Worm (Caenorhabditis elegans) whole organism, L2 larva: Measurements from ENCODE around the gene W01B6.8.

Source experiments
- C34F6.9 ChIP-seq: fragments of 150-350 bp; optimal IDR thresholded peaks from 2 replicates; lab custom pipeline; 2014; ENCODE audit warnings: missing biosample characterization, missing genetic modification characterization
- F13H6.1 ChIP-seq: sonication (generic microtip); optimal IDR thresholded peaks from 2 replicates; lab custom pipeline; 2016; ENCODE audit warnings: missing genetic modification characterization, missing compliant biosample characterization
- R02D3.7 ChIP-seq: fragments of 150-350 bp; optimal IDR thresholded peaks from 2 replicates; lab custom pipeline; 2014; ENCODE audit warnings: missing biosample characterization, missing genetic modification characterization
- ZK546.5 ChIP-seq: sonication (generic microtip); optimal IDR thresholded peaks from 2 replicates; lab custom pipeline; 2017; ENCODE audit warnings: missing biosample characterization, missing genetic modification characterization
- aly-2 ChIP-seq: fragments of 150-350 bp; optimal IDR thresholded peaks from 2 replicates; lab custom pipeline; 2014; ENCODE audit warnings: missing biosample characterization, missing genetic modification characterization
- blmp-1 ChIP-seq: sonication (generic microtip); optimal IDR thresholded peaks from 2 replicates; lab custom pipeline; 2017; ENCODE audit warnings: missing genetic modification characterization, mild to moderate bottlenecking, missing compliant biosample characterization, antibody characterized with exemption, moderate library complexity; ENCODE audit not compliant: insufficient read depth
- ceh-16 ChIP-seq: fragments of 150-350 bp; optimal IDR thresholded peaks from 2 replicates; lab custom pipeline; 2014; ENCODE audit warnings: missing biosample characterization, missing genetic modification characterization
- crh-2 ChIP-seq: sonication (generic microtip); optimal IDR thresholded peaks from 2 replicates; lab custom pipeline; 2017; ENCODE audit warnings: missing biosample characterization, missing genetic modification characterization
- dmd-4 ChIP-seq: sonication (generic microtip); optimal IDR thresholded peaks from 2 replicates; lab custom pipeline; 2017; ENCODE audit warnings: missing biosample characterization, missing genetic modification characterization
- egl-27 ChIP-seq: sonication (generic microtip); optimal IDR thresholded peaks from 3 replicates; lab custom pipeline; 2017; ENCODE audit warnings: missing biosample characterization, missing genetic modification reagents, missing genetic modification characterization
- elt-3 ChIP-seq: sonication (generic microtip); optimal IDR thresholded peaks from 2 replicates; lab custom pipeline; 2017; ENCODE audit warnings: missing biosample characterization, missing genetic modification characterization
- gmeb-1 ChIP-seq: fragments of 150-350 bp; optimal IDR thresholded peaks from 2 replicates; lab custom pipeline; 2014; ENCODE audit warnings: missing biosample characterization, missing genetic modification characterization
- lin-11 ChIP-seq: fragments of 150-350 bp; sonication (generic microtip); optimal IDR thresholded peaks from 2 replicates; lab custom pipeline; 2014; ENCODE audit warnings: missing biosample characterization, missing genetic modification characterization, inconsistent platforms, mixed read lengths
- lin-13 ChIP-seq: fragments of 150-350 bp; optimal IDR thresholded peaks from 2 replicates; lab custom pipeline; 2014; ENCODE audit warnings: missing biosample characterization, missing genetic modification reagents, missing genetic modification characterization
- lsy-2 ChIP-seq, 2 experiments: fragments of 150-350 bp in 1 of 2; sonication (generic microtip) in 1 of 2; optimal IDR thresholded peaks; 2 replicates each; lab custom pipeline; 2014 to 2017; ENCODE audit warnings: missing biosample characterization in 2 of 2, missing genetic modification characterization in 2 of 2
- mab-5 ChIP-seq: fragments of 150-350 bp; optimal IDR thresholded peaks from 2 replicates; lab custom pipeline; 2014; ENCODE audit warnings: missing biosample characterization, missing genetic modification characterization
- mbf-1 ChIP-seq: sonication (generic microtip); optimal IDR thresholded peaks from 2 replicates; lab custom pipeline; 2017; ENCODE audit warnings: missing biosample characterization, missing genetic modification characterization
- mdl-1 ChIP-seq, 2 experiments: fragments of 150-350 bp in 1 of 2; sonication (generic microtip) in 1 of 2; optimal IDR thresholded peaks; 2 replicates each; lab custom pipeline; 2017; ENCODE audit warnings: missing biosample characterization in 2 of 2, missing genetic modification characterization in 2 of 2
- nhr-10 ChIP-seq: sonication (generic microtip); optimal IDR thresholded peaks from 2 replicates; lab custom pipeline; 2017; ENCODE audit warnings: missing biosample characterization, missing genetic modification characterization
- nhr-11 ChIP-seq: fragments of 150-350 bp; optimal IDR thresholded peaks from 2 replicates; lab custom pipeline; 2014; ENCODE audit warnings: missing biosample characterization, missing genetic modification characterization
- nhr-21 ChIP-seq: fragments of 150-350 bp; optimal IDR thresholded peaks from 2 replicates; lab custom pipeline; 2014; ENCODE audit warnings: missing biosample characterization, missing genetic modification characterization
- nhr-237 ChIP-seq: fragments of 150-350 bp; optimal IDR thresholded peaks from 2 replicates; lab custom pipeline; 2014; ENCODE audit warnings: missing biosample characterization, missing genetic modification characterization
- nhr-25 ChIP-seq: fragments of 150-350 bp; sonication (generic microtip); optimal IDR thresholded peaks from 3 replicates; lab custom pipeline; 2014; ENCODE audit warnings: missing biosample characterization, missing genetic modification characterization
- nhr-6 ChIP-seq: fragments of 150-350 bp; optimal IDR thresholded peaks from 2 replicates; lab custom pipeline; 2014; ENCODE audit warnings: missing biosample characterization, missing genetic modification characterization
- nhr-77 ChIP-seq: fragments of 150-350 bp; optimal IDR thresholded peaks from 2 replicates; lab custom pipeline; 2014; ENCODE audit warnings: missing biosample characterization, missing genetic modification characterization
- peb-1 ChIP-seq: fragments of 150-350 bp; optimal IDR thresholded peaks from 2 replicates; lab custom pipeline; 2014; ENCODE audit warnings: missing biosample characterization, missing genetic modification characterization
- snpc-4 ChIP-seq: fragments of 150-350 bp; optimal IDR thresholded peaks from 2 replicates; lab custom pipeline; 2014; ENCODE audit warnings: missing biosample characterization, missing genetic modification characterization
- unc-39 ChIP-seq: fragments of 150-350 bp; optimal IDR thresholded peaks from 2 replicates; lab custom pipeline; 2014; ENCODE audit warnings: missing biosample characterization, missing genetic modification characterization
- unc-55 ChIP-seq: fragments of 150-350 bp; sonication (generic microtip); optimal IDR thresholded peaks from 3 replicates; lab custom pipeline; 2014; ENCODE audit warnings: missing biosample characterization, missing genetic modification reagents, missing genetic modification characterization
- unc-62 ChIP-seq: fragments of 150-350 bp; optimal IDR thresholded peaks from 2 replicates; lab custom pipeline; 2014; ENCODE audit warnings: missing biosample characterization, missing genetic modification reagents, missing genetic modification characterization
- zag-1 ChIP-seq: fragments of 150-350 bp; optimal IDR thresholded peaks from 2 replicates; lab custom pipeline; 2014; ENCODE audit warnings: missing biosample characterization, missing genetic modification characterization
- ztf-1 ChIP-seq: fragments of 200-800 bp; sonication (Bioruptor generic); conservative IDR thresholded peaks from 2 replicates; pipeline ENCODE4 v1.3.6; 2022; ENCODE audit warnings: missing genetic modification characterization, missing compliant biosample characterization
- ztf-4 ChIP-seq: fragments of 150-350 bp; optimal IDR thresholded peaks from 2 replicates; lab custom pipeline; 2014; ENCODE audit warnings: missing biosample characterization, missing genetic modification characterization

The W01B6.8 gene

DNA sequence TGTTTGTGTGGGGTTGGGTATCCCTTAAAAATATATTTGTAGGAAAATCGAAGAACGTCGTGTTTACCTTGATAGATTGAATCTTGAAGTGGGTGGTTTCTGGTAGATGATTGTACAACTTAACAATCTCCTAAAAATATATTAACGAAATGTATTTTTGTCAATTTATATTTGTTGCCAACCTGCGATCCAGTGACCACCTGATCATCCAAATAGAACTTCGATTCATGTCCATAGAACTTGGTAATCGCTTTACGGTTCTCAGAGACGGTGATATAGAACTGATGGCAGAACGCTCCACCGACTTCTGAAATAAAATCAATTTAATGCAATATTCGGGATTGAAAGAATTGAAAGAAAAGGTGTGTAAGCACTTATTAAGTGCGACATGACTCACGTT is 44.3 kb upstream of the W01B6.8 start:
- TF ChIP-seq nhr-11 (tag; lab: Kevin White, UChicago) (no peak), mdl-1 (tag; optimal IDR thresholded peaks at IDR 0.05; lab: Kevin White, UChicago) (no peak), mab-5 (tag; lab: Kevin White, UChicago) (no peak)

DNA sequence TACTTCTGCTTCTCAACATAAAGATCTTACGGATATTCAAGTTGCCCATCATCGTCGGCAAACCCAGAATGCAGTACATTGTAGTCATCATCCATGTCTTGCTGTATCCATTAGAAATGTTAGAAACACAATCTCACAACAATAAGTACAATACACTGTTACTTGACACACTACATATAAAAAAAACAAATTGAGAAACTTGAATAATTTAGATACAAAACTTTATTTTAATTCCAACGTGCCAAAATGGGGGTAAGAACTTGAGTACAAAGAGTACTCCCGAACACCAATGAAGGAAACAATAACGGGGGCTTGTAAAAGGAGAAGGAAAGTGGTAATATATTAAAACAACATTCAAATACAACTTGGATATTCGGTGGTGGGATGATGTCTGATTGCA is 42.4 kb upstream of the W01B6.8 start, which contains the start of gene ctf-18:
Gene ctf-18 (minus strand): TSS at position 101 of the 400 bp plus-strand sequence.
- TF ChIP-seq lin-13 (GFP tag; lab: Kevin White, UChicago) (no peak), nhr-237 (no peak), crh-2 (no peak), unc-55 (GFP tag; lab: Kevin White, UChicago) (no peak), nhr-21 (tag; lab: Kevin White, UChicago) (no peak), R02D3.7 (no peak), peb-1 (tag; lab: Kevin White, UChicago) (no peak), lin-11 (tag; lab: Kevin White, UChicago) (no peak), ZK546.5 (tag; lab: Kevin White, UChicago) (no peak), C34F6.9 (tag; lab: Kevin White, UChicago) (no peak), mab-5 (tag; lab: Kevin White, UChicago) (no peak), mbf-1 (tag; lab: Kevin White, UChicago) (no peak), lsy-2 (tag; optimal IDR thresholded peaks at IDR 0.05; lab: Kevin White, UChicago) (no peak), nhr-10 (no peak), ztf-4 (no peak)

ce11 chrIV:10122205-10122604 is 38.0 kb upstream of the W01B6.8 start, which contains the start of gene irld-21:
irld-21 (minus strand) TSS chrIV:10122305.
- TF ChIP-seq nhr-6 (tag; lab: Kevin White, UChicago) = no peak
- TF ChIP-seq ZK546.5 (tag; lab: Kevin White, UChicago) = no peak
- no peak for TF ChIP-seq ztf-1 (GFP tag; lab: Robert Waterston, UW)
- TF ChIP-seq snpc-4 = no peak
- no peak for TF ChIP-seq F13H6.1
- TF ChIP-seq blmp-1 (tag; lab: Kevin White, UChicago) = no peak

DNA sequence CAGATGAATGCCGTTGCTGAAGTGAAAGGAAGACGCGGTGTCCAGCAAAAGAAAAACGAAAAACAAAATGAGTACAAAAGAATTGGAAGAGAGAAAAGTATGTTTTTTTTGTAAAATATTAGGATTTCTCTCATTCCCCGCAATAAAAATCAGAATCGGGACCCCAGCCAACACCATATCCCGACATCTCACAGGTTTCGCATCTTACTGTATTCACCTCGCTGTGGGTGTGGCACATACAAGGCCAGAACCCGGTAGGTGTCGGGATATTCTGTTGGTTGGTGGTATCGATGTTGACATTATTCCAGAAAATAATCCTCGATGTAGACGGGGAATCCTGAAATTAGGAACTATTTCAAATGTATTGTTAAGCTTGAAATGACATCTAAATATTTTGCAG is 32.6 kb upstream of the W01B6.8 start:
- no peak for TF ChIP-seq nhr-6 (tag; lab: Kevin White, UChicago)
- TF ChIP-seq aly-2 (tag; lab: Kevin White, UChicago) = no peak
- no peak for TF ChIP-seq elt-3 (tag; lab: Kevin White, UChicago)
- no peak for TF ChIP-seq ceh-16
- TF ChIP-seq crh-2 = no peak
- no peak for TF ChIP-seq nhr-25 (tag; lab: Kevin White, UChicago)
- no peak for TF ChIP-seq R02D3.7
- no peak for TF ChIP-seq lin-11 (tag; lab: Kevin White, UChicago)
- TF ChIP-seq ZK546.5 (tag; lab: Kevin White, UChicago) = no peak
- no peak for TF ChIP-seq lsy-2 (tag; optimal IDR thresholded peaks at IDR 0.05; lab: Kevin White, UChicago)
- no peak for TF ChIP-seq dmd-4 (tag; lab: Kevin White, UChicago)
- TF ChIP-seq gmeb-1 (tag; lab: Kevin White, UChicago) = no peak
- no peak for TF ChIP-seq peb-1 (tag; lab: Kevin White, UChicago)
- no peak for TF ChIP-seq egl-27 (tag; lab: Kevin White, UChicago)
- TF ChIP-seq mab-5 (tag; lab: Kevin White, UChicago) = no peak
- TF ChIP-seq zag-1 = no peak

DNA sequence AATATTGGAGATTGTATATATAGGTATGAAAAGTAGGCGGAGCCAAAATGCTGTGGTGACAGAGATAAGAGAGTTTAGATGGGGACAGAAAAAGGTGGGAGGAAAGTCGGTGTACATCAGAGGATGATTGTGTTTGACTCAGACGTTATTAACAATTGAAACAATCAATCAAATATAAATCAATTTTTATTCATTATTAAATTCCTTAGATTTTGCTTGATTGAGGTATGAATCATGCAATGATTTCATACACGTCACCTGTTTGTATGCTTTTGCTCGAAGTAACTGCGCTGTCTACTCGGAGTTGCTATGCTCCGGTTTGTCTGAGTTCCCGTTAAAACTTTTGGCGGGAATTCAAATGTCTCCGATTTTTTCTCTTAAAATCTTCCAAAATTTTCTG is 31.0 kb upstream of the W01B6.8 start, which contains the start of gene C04G2.10:
Gene C04G2.10 (plus strand): TSS at position 301 of the 400 bp plus-strand sequence.
- TF ChIP-seq dmd-4 (tag; lab: Kevin White, UChicago) (no peak), ztf-1 (GFP tag; lab: Robert Waterston, UW) (no peak), unc-39 (tag; lab: Kevin White, UChicago) (no peak), blmp-1 (tag; lab: Kevin White, UChicago) (no peak), mbf-1 (tag; lab: Kevin White, UChicago) (no peak), lin-13 (GFP tag; lab: Kevin White, UChicago) (no peak), nhr-10 (no peak)

DNA sequence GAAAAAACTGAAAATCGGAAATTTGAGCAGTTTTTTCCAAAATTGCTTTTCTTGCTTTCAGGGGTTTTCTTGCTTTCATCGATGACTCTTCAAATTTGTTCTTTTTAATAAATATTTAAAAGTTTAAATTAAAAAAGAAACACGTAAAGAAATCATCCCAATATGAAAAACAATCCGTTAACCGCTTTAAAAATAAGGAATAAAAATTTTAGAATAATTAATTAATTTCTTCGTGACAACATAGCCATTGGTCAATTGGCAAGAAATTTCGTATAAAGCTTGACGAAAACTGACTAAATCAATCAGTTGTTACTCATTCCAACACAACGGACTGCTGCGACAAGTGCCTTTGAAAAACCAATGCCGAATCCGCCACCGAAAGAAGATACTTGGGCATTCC is 28.4 kb upstream of the W01B6.8 start, which contains the start of gene nsph-3.2:
Gene nsph-3.2 (plus strand): TSS at position 301 of the 400 bp plus-strand sequence.
- no peak for TF ChIP-seq dmd-4 (tag; lab: Kevin White, UChicago)
- no peak for TF ChIP-seq nhr-21 (tag; lab: Kevin White, UChicago)
- TF ChIP-seq ZK546.5 (tag; lab: Kevin White, UChicago) = no peak
- TF ChIP-seq lsy-2 (tag; optimal IDR thresholded peaks at IDR 0.05; lab: Kevin White, UChicago) = no peak
- TF ChIP-seq mbf-1 (tag; lab: Kevin White, UChicago) = no peak
- no peak for TF ChIP-seq unc-62
- TF ChIP-seq ztf-1 (GFP tag; lab: Robert Waterston, UW) = no peak
- no peak for TF ChIP-seq nhr-77 (tag; lab: Kevin White, UChicago)
- no peak for TF ChIP-seq ztf-4
- TF ChIP-seq mdl-1 (tag; optimal IDR thresholded peaks at IDR 0.05; lab: Kevin White, UChicago) = no peak
- no peak for TF ChIP-seq gmeb-1 (tag; lab: Kevin White, UChicago)
